Worm (Caenorhabditis elegans) whole organism, L1 larva: ENCODE data around the gene dgk-2.

Experiments used
- ama-1 ChIP-seq: fragments of 150-350 bp; optimal IDR thresholded peaks from 2 replicates; lab custom pipeline; 2014
- ceh-63 ChIP-seq: fragments of 200-800 bp; sonication (Bioruptor generic); optimal IDR thresholded peaks from 2 replicates; lab custom pipeline; 2018; ENCODE audit warnings: mild to moderate bottlenecking, missing genetic modification characterization, missing compliant biosample characterization
- fkh-10 ChIP-seq: sonication (generic microtip); optimal IDR thresholded peaks from 2 replicates; lab custom pipeline; 2017; ENCODE audit warnings: missing biosample characterization, missing genetic modification reagents, missing genetic modification characterization
- lin-13 ChIP-seq: fragments of 150-350 bp; optimal IDR thresholded peaks from 2 replicates; lab custom pipeline; 2014; ENCODE audit warnings: missing biosample characterization, missing genetic modification reagents, missing genetic modification characterization
- lin-15B ChIP-seq: fragments of 150-350 bp; sonication (generic microtip); optimal IDR thresholded peaks from 3 replicates; lab custom pipeline; 2014; ENCODE audit warnings: missing biosample characterization, missing genetic modification characterization
- lir-3 ChIP-seq: sonication (generic microtip); optimal IDR thresholded peaks from 2 replicates; lab custom pipeline; 2016; ENCODE audit warnings: mild to moderate bottlenecking, missing genetic modification characterization, moderate library complexity, missing compliant biosample characterization; ENCODE audit not compliant: poor library complexity
- nhr-76 ChIP-seq: sonication (generic microtip); optimal IDR thresholded peaks from 2 replicates; lab custom pipeline; 2017; ENCODE audit warnings: missing biosample characterization, missing genetic modification characterization

DNA sequence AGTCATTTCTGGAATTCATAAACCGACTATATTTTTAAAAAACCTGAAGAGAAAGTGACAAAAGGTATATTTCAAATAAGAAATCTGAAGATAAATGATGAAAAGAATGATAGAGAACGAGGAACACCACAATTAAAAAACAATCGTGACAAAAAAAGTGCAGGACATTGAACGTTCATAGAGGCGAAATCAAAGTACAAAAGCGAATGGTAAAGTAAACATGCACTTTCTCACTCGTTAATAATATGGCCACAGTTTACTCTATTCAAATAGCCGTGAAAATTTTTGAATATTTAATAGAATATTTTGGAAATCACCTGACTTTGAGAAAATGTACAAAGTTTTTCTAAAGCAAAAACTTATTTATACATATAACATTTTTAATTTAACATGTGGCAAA lies 12.0 kb downstream of the dgk-2 start, which contains the start of gene F46H6.5:
- TF ChIP-seq ama-1 (no peak), nhr-76 (tag; lab: Kevin White, UChicago) (no peak), ceh-63 (GFP tag; lab: Kevin White, UChicago) (no peak), fkh-10 (GFP tag; lab: Kevin White, UChicago) (no peak), lir-3 (tag; lab: Kevin White, UChicago) (no peak), lin-13 (GFP tag; lab: Kevin White, UChicago) (no peak), lin-15B (no peak)
